Fruit fly (Drosophila melanogaster) whole organism, prepupa: ENCODE results near the gene CG14442.

Experiments used
- CG10631 ChIP-seq: fragments of 200-800 bp; sonication (Bioruptor generic); optimal IDR thresholded peaks from 2 replicates; lab custom pipeline; 2016; ENCODE audit warnings: missing biosample characterization, missing genetic modification characterization
- CG10669 ChIP-seq: fragments of 200-800 bp; sonication (Bioruptor generic); optimal IDR thresholded peaks from 3 replicates; lab custom pipeline; 2018; ENCODE audit warnings: missing biosample characterization, mild to moderate bottlenecking, missing genetic modification characterization, moderate library complexity
- CG11294 ChIP-seq: fragments of 200-800 bp; sonication (Bioruptor generic); IDR thresholded peaks from 2 replicates; pipeline ENCODE4 v1.3.6; 2022; ENCODE audit warnings: missing biosample characterization, missing genetic modification characterization
- CG11762 ChIP-seq: fragments of 200-800 bp; sonication (Bioruptor generic); optimal IDR thresholded peaks from 3 replicates; lab custom pipeline; 2016; ENCODE audit warnings: missing biosample characterization, missing genetic modification characterization; ENCODE audit not compliant: insufficient read depth
- CG15336 ChIP-seq: fragments of 200-800 bp; sonication (Bioruptor generic); IDR thresholded peaks from 2 replicates; pipeline ENCODE4 v1.3.6; 2022; ENCODE audit warnings: missing biosample characterization, missing genetic modification characterization
- CG1621 ChIP-seq: fragments of 200-800 bp; sonication (Bioruptor generic); optimal IDR thresholded peaks from 3 replicates; lab custom pipeline; 2018; ENCODE audit warnings: missing biosample characterization, mild to moderate bottlenecking, missing genetic modification characterization
- CG31627 ChIP-seq: fragments of 200-800 bp; sonication (Bioruptor generic); optimal IDR thresholded peaks from 3 replicates; lab custom pipeline; 2016; ENCODE audit warnings: missing biosample characterization, missing genetic modification characterization
- CG34406 ChIP-seq: fragments of 200-800 bp; sonication (Bioruptor generic); optimal IDR thresholded peaks from 3 replicates; lab custom pipeline; 2016; ENCODE audit warnings: missing biosample characterization, missing genetic modification characterization
- CG3919 ChIP-seq: fragments of 200-800 bp; sonication (Bioruptor generic); optimal IDR thresholded peaks from 3 replicates; lab custom pipeline; 2016; ENCODE audit warnings: missing biosample characterization, missing genetic modification characterization
- CG6276 ChIP-seq: fragments of 200-800 bp; sonication (Bioruptor generic); optimal IDR thresholded peaks from 2 replicates; lab custom pipeline; 2017; ENCODE audit warnings: missing biosample characterization, mild to moderate bottlenecking, missing genetic modification characterization
- CG6792 ChIP-seq: fragments of 200-800 bp; sonication (Bioruptor generic); optimal IDR thresholded peaks from 3 replicates; lab custom pipeline; 2016; ENCODE audit warnings: missing biosample characterization, missing genetic modification characterization
- CG6808 ChIP-seq: fragments of 200-800 bp; sonication (Bioruptor generic); optimal IDR thresholded peaks from 3 replicates; lab custom pipeline; 2017; ENCODE audit warnings: missing biosample characterization, missing genetic modification characterization, mild to moderate bottlenecking, moderate library complexity, missing genetic modification reagents
- CG6854 ChIP-seq: fragments of 200-800 bp; sonication (Bioruptor generic); optimal IDR thresholded peaks from 2 replicates; lab custom pipeline; 2017; ENCODE audit warnings: missing biosample characterization, mild to moderate bottlenecking, missing genetic modification characterization
- CG7368 ChIP-seq: fragments of 200-800 bp; sonication (Bioruptor generic); optimal IDR thresholded peaks from 3 replicates; lab custom pipeline; 2016; ENCODE audit warnings: missing biosample characterization, missing genetic modification characterization
- CG8632 ChIP-seq: fragments of 200-800 bp; sonication (Bioruptor generic); optimal IDR thresholded peaks from 3 replicates; lab custom pipeline; 2016; ENCODE audit warnings: missing biosample characterization, missing genetic modification characterization
- CG9139 ChIP-seq: fragments of 200-800 bp; sonication (Bioruptor generic); optimal IDR thresholded peaks from 3 replicates; lab custom pipeline; 2017; ENCODE audit warnings: missing biosample characterization, mild to moderate bottlenecking, missing genetic modification characterization
- Eip78C ChIP-seq: fragments of 200-800 bp; sonication (Bioruptor generic); peaks from one replicate; lab custom pipeline; 2016; ENCODE audit warnings: missing biosample characterization, missing genetic modification characterization
- Eip93F ChIP-seq: fragments of 200-800 bp; sonication (Bioruptor generic); optimal IDR thresholded peaks from 2 replicates; lab custom pipeline; 2016; ENCODE audit warnings: missing biosample characterization, mild to moderate bottlenecking, missing genetic modification characterization
- Ets21C ChIP-seq: fragments of 200-800 bp; sonication (Bioruptor generic); optimal IDR thresholded peaks from 3 replicates; lab custom pipeline; 2016; ENCODE audit warnings: missing biosample characterization, missing genetic modification characterization
- Ets96B ChIP-seq: fragments of 200-800 bp; optimal IDR thresholded peaks from 2 replicates; lab custom pipeline; 2019; ENCODE audit warnings: missing biosample characterization, mild to moderate bottlenecking, missing genetic modification characterization, moderate library complexity
- Gug ChIP-seq: fragments of 200-800 bp; sonication (Bioruptor generic); IDR thresholded peaks from 2 replicates; pipeline ENCODE4 v1.3.6; 2022; ENCODE audit warnings: missing biosample characterization, missing genetic modification characterization
- Hr38 ChIP-seq: sonication (Bioruptor generic); optimal IDR thresholded peaks from 2 replicates; lab custom pipeline; 2016; ENCODE audit warnings: missing biosample characterization, missing genetic modification characterization
- Lpt ChIP-seq: fragments of 200-800 bp; sonication (Bioruptor generic); optimal IDR thresholded peaks from 3 replicates; lab custom pipeline; 2016; ENCODE audit warnings: missing biosample characterization, missing genetic modification characterization
- Met ChIP-seq: fragments of 200-800 bp; sonication (Bioruptor generic); optimal IDR thresholded peaks from 3 replicates; lab custom pipeline; 2016; ENCODE audit warnings: missing biosample characterization, missing genetic modification characterization
- Smox ChIP-seq: fragments of 200-800 bp; sonication (Bioruptor generic); optimal IDR thresholded peaks from 3 replicates; lab custom pipeline; 2016; ENCODE audit warnings: missing biosample characterization, missing genetic modification characterization
- Sox102F ChIP-seq: fragments of 200-800 bp; sonication (Bioruptor generic); optimal IDR thresholded peaks from 2 replicates; lab custom pipeline; 2016; ENCODE audit warnings: missing biosample characterization, mild to moderate bottlenecking, missing genetic modification characterization
- Sox15 ChIP-seq: fragments of 200-800 bp; sonication (Bioruptor generic); optimal IDR thresholded peaks from 3 replicates; lab custom pipeline; 2016; ENCODE audit warnings: missing biosample characterization, missing genetic modification characterization
- achi ChIP-seq: fragments of 200-800 bp; sonication (Bioruptor generic); optimal IDR thresholded peaks from 3 replicates; lab custom pipeline; 2016; ENCODE audit warnings: missing biosample characterization, missing genetic modification characterization
- cyc ChIP-seq: fragments of 200-800 bp; sonication (Bioruptor generic); optimal IDR thresholded peaks from 3 replicates; lab custom pipeline; 2016; ENCODE audit warnings: missing biosample characterization, missing genetic modification characterization
- dac ChIP-seq: fragments of 200-800 bp; sonication (Bioruptor generic); optimal IDR thresholded peaks from 2 replicates; lab custom pipeline; 2017; ENCODE audit warnings: missing biosample characterization, mild to moderate bottlenecking, missing genetic modification characterization
- dsx ChIP-seq: fragments of 200-800 bp; optimal IDR thresholded peaks from 3 replicates; lab custom pipeline; 2019; ENCODE audit warnings: missing biosample characterization, mild to moderate bottlenecking, missing genetic modification characterization, moderate library complexity; ENCODE audit not compliant: poor library complexity, severe bottlenecking
- eg ChIP-seq: fragments of 200-800 bp; sonication (Bioruptor generic); IDR thresholded peaks from 3 replicates; pipeline ENCODE4 v1.3.6; 2022; ENCODE audit warnings: missing biosample characterization, missing genetic modification characterization
- fd59A ChIP-seq: fragments of 200-800 bp; sonication (Bioruptor generic); optimal IDR thresholded peaks from 2 replicates; lab custom pipeline; 2017; ENCODE audit warnings: missing biosample characterization, mild to moderate bottlenecking, missing genetic modification characterization, missing genetic modification reagents
- fd85E ChIP-seq: fragments of 200-800 bp; sonication (Bioruptor generic); optimal IDR thresholded peaks from 3 replicates; lab custom pipeline; 2016; ENCODE audit warnings: missing biosample characterization, missing genetic modification characterization
- fkh ChIP-seq: fragments of 200-800 bp; sonication (Bioruptor generic); optimal IDR thresholded peaks from 3 replicates; lab custom pipeline; 2017; ENCODE audit warnings: missing biosample characterization, mild to moderate bottlenecking, missing genetic modification characterization, moderate library complexity
- net ChIP-seq: fragments of 200-800 bp; sonication (Bioruptor generic); optimal IDR thresholded peaks from 3 replicates; lab custom pipeline; 2016; ENCODE audit warnings: missing biosample characterization, missing genetic modification characterization
- pdm3 ChIP-seq: fragments of 200-800 bp; sonication (Bioruptor generic); optimal IDR thresholded peaks from 3 replicates; lab custom pipeline; 2016; ENCODE audit warnings: missing biosample characterization, missing genetic modification characterization
- salr ChIP-seq, 2 experiments: fragments of 200-800 bp; sonication (Bioruptor generic); optimal IDR thresholded peaks; 3 replicates each; lab custom pipeline; 2016 to 2018; ENCODE audit warnings: missing biosample characterization in 2 of 2, missing genetic modification characterization in 2 of 2, mild to moderate bottlenecking in 1 of 2
- spab ChIP-seq: fragments of 200-800 bp; sonication (Bioruptor generic); optimal IDR thresholded peaks from 2 replicates; lab custom pipeline; 2017; ENCODE audit warnings: missing biosample characterization, mild to moderate bottlenecking, missing genetic modification characterization, missing genetic modification reagents
- ss ChIP-seq, 2 experiments: fragments of 200-800 bp; sonication (Bioruptor generic); optimal IDR thresholded peaks; 2 replicates in 1 of 2; 3 replicates in 1 of 2; lab custom pipeline; 2017 to 2018; ENCODE audit warnings: mild to moderate bottlenecking in 2 of 2, missing biosample characterization in 2 of 2, missing genetic modification characterization in 2 of 2, moderate library complexity in 1 of 2
- svp ChIP-seq: fragments of 200-800 bp; sonication (Bioruptor generic); peaks from one replicate; lab custom pipeline; 2016; ENCODE audit warnings: missing biosample characterization, missing genetic modification characterization
- topi ChIP-seq: fragments of 200-800 bp; sonication (Bioruptor generic); optimal IDR thresholded peaks from 3 replicates; lab custom pipeline; 2016; ENCODE audit warnings: missing biosample characterization, missing genetic modification characterization
- vri ChIP-seq: fragments of 200-800 bp; sonication (Bioruptor generic); optimal IDR thresholded peaks from 3 replicates; lab custom pipeline; 2016; ENCODE audit warnings: missing biosample characterization, mild to moderate bottlenecking, missing genetic modification characterization

The CG14442 gene

dm6 chrX:6699255-6699885, 4.6 kb upstream of the CG14442 start, which contains the start of gene CG14441 (continued):
- TF ChIP-seq net (GFP tag; lab: Kevin White, UChicago) (peak; percentile 71), Hr38 (no peak), CG3919 (GFP tag; lab: Kevin White, UChicago) (peak; percentile 61), topi (GFP tag; lab: Kevin White, UChicago) (peak; percentile 69), ss (GFP tag; optimal IDR thresholded peaks at IDR 0.05; lab: Kevin White, UChicago) (peak; percentile 75 to 81), achi (GFP tag; lab: Kevin White, UChicago) (peak; percentile 25), Sox102F (GFP tag; lab: Kevin White, UChicago) (peak; percentile 77), cyc (GFP tag; lab: Kevin White, UChicago) (no peak), vri (GFP tag; lab: Kevin White, UChicago) (peak; percentile 62), CG6276 (peak; percentile 18), Smox (GFP tag; lab: Kevin White, UChicago) (peak; percentile 6), Ets96B (tag; lab: Kevin White, UChicago) (peak; percentile 37), svp (peak; percentile 68), eg (GFP tag; lab: Robert Waterston, UW) (peak; percentile 32; the same call in 1 of the 3 replicates)
- TF ChIP-seq, all 60 proteins: peak for 42

dm6 chrX:6698248-6698812, 3.5 kb upstream of the CG14442 start, which contains the start of gene CG14440:
Gene CG14440, minus strand, starts transcription at chrX:6698567.
- TF ChIP-seq CG6808 (GFP tag; lab: Kevin White, UChicago) (peak; percentile 15), CG1621 (tag; lab: Kevin White, UChicago) (peak; percentile 40), ss (GFP tag; optimal IDR thresholded peaks at IDR 0.05; lab: Kevin White, UChicago) (peak; percentile 4 to 45), Met (GFP tag; lab: Kevin White, UChicago) (no peak), CG6792 (GFP tag; lab: Kevin White, UChicago) (no peak), vri (GFP tag; lab: Kevin White, UChicago) (peak; percentile 30), spab (GFP tag; lab: Kevin White, UChicago) (no peak), Eip78C (GFP tag; lab: Kevin White, UChicago) (peak; percentile 16), fkh (GFP tag; lab: Kevin White, UChicago) (peak; percentile 68), CG15336 (0 out of 2 replicates have a peak, but pooled peaks have one; percentile 14), CG6854 (peak; percentile 35)

- TF ChIP-seq CG8632, result peak; percentile 79
- TF ChIP-seq CG11762 (GFP tag; lab: Kevin White, UChicago), result peak; percentile 56
- TF ChIP-seq CG6808 (GFP tag; lab: Kevin White, UChicago), result peak; percentile 78
- TF ChIP-seq Met (GFP tag; lab: Kevin White, UChicago), result peak; percentile 86
- TF ChIP-seq Gug (GFP tag; lab: Robert Waterston, UW), result peak; percentile 43; the same call in 1 of the 2 replicates
- peak; percentile 72 for TF ChIP-seq CG31627 (GFP tag; lab: Kevin White, UChicago)
- peak; percentile 87 for TF ChIP-seq svp
- peak; percentile 73 for TF ChIP-seq CG34406 (GFP tag; lab: Kevin White, UChicago)
- TF ChIP-seq pdm3 (GFP tag; lab: Kevin White, UChicago), result peak; percentile 80
- TF ChIP-seq vri (GFP tag; lab: Kevin White, UChicago), result peak; percentile 71
- peak; percentile 84 for TF ChIP-seq CG6792 (GFP tag; lab: Kevin White, UChicago)
- peak; percentile 71 for TF ChIP-seq CG10669 (GFP tag; lab: Kevin White, UChicago)
- TF ChIP-seq Ets21C (GFP tag; lab: Kevin White, UChicago), result peak; percentile 71
- peak; percentile 67 for TF ChIP-seq CG7368 (GFP tag; lab: Kevin White, UChicago)
- TF ChIP-seq achi (GFP tag; lab: Kevin White, UChicago), result peak; percentile 73
- TF ChIP-seq Hr38, result no peak
- TF ChIP-seq fd85E (GFP tag; lab: Kevin White, UChicago), result peak; percentile 14
- peak; percentile 58 for TF ChIP-seq CG6854
- TF ChIP-seq CG10631 (GFP tag; lab: Kevin White, UChicago), result peak; percentile 70
- TF ChIP-seq Smox (GFP tag; lab: Kevin White, UChicago), result peak; percentile 82
- peak; percentile 61 for TF ChIP-seq CG9139
- peak; percentile 44 for TF ChIP-seq Eip93F (GFP tag; lab: Kevin White, UChicago)
- peak; percentile 68 for TF ChIP-seq dsx
- peak; percentile 51 for TF ChIP-seq dac (GFP tag; lab: Kevin White, UChicago)
- TF ChIP-seq fkh (GFP tag; lab: Kevin White, UChicago), result no peak
- TF ChIP-seq fd59A (GFP tag; lab: Kevin White, UChicago), result peak; percentile 68
- peak; percentile 50 for TF ChIP-seq Sox15
- TF ChIP-seq Lpt, result peak; percentile 64
- peak; percentile 82 for TF ChIP-seq topi (GFP tag; lab: Kevin White, UChicago)
- peak; percentile 95 for TF ChIP-seq Eip78C (GFP tag; lab: Kevin White, UChicago)
- TF ChIP-seq CG15336, result peak; percentile 89
- TF ChIP-seq CG11294 (GFP tag; lab: Robert Waterston, UW), result peak; percentile 35; the same call in 1 of the 2 replicates
- peak; percentile 25 to 33 for TF ChIP-seq salr (GFP tag; optimal IDR thresholded peaks at IDR 0.05; lab: Kevin White, UChicago)
Observed at dm6 chrX:6696467-6696866, 1.7 kb upstream of the CG14442 start.
